Worm (Caenorhabditis elegans) whole organism, young adult: ENCODE measurements around the gene fipr-9.

Experiments
- B0035.1 ChIP-seq: sonication (generic microtip); optimal IDR thresholded peaks from 2 replicates; lab custom pipeline; 2016; ENCODE audit warnings: missing genetic modification characterization, mild to moderate bottlenecking, missing compliant biosample characterization, missing genotype, missing genetic modification reagents
- B0261.1 ChIP-seq: sonication (generic microtip); optimal IDR thresholded peaks from 2 replicates; lab custom pipeline; 2016; ENCODE audit warnings: mild to moderate bottlenecking, missing genetic modification characterization, moderate library complexity, missing compliant biosample characterization
- C06A6.2 ChIP-seq: fragments of 200-800 bp; sonication (Bioruptor generic); conservative IDR thresholded peaks from 2 replicates; pipeline ENCODE4 v1.3.6; 2022; ENCODE audit warnings: missing genetic modification characterization, missing compliant biosample characterization
- D2030.7 ChIP-seq: fragments of 200-800 bp; sonication (Bioruptor generic); IDR thresholded peaks from 2 replicates; pipeline ENCODE4 v1.3.6; 2022; ENCODE audit warnings: missing genetic modification reagents, missing genetic modification characterization, missing compliant biosample characterization
- F10E7.11 ChIP-seq: sonication (generic microtip); optimal IDR thresholded peaks from 2 replicates; lab custom pipeline; 2017; ENCODE audit warnings: mild to moderate bottlenecking, missing genetic modification characterization, moderate library complexity, missing compliant biosample characterization
- F33H1.4 ChIP-seq: fragments of 200-800 bp; sonication (Bioruptor generic); IDR thresholded peaks from 2 replicates; pipeline ENCODE4 v1.3.6; 2022; ENCODE audit warnings: missing genetic modification reagents, missing genetic modification characterization, missing compliant biosample characterization
- F37B4.10 ChIP-seq: fragments of 200-800 bp; sonication (Bioruptor generic); IDR thresholded peaks from 2 replicates; pipeline ENCODE4 v1.3.6; 2022; ENCODE audit warnings: missing genetic modification characterization, missing compliant biosample characterization
- F49E8.2 ChIP-seq: sonication (generic microtip); optimal IDR thresholded peaks from 3 replicates; lab custom pipeline; 2017; ENCODE audit warnings: missing genetic modification characterization, mild to moderate bottlenecking, missing compliant biosample characterization, antibody characterized with exemption, moderate library complexity; ENCODE audit not compliant: insufficient read depth
- F52B5.7 ChIP-seq: sonication (generic microtip); optimal IDR thresholded peaks from 2 replicates; lab custom pipeline; 2016; ENCODE audit warnings: mild to moderate bottlenecking, missing genetic modification characterization, missing compliant biosample characterization
- F57C9.4 ChIP-seq: sonication (generic microtip); optimal IDR thresholded peaks from 2 replicates; lab custom pipeline; 2017; ENCODE audit warnings: mild to moderate bottlenecking, missing genetic modification characterization, missing compliant biosample characterization
- K11D2.4 ChIP-seq: fragments of 200-800 bp; sonication (Bioruptor generic); IDR thresholded peaks from 2 replicates; pipeline ENCODE4 v1.3.6; 2022; ENCODE audit warnings: missing genetic modification reagents, missing genetic modification characterization, missing compliant biosample characterization
- K12H6.12 ChIP-seq: fragments of 200-800 bp; sonication (Bioruptor generic); optimal IDR thresholded peaks from 2 replicates; lab custom pipeline; 2018; ENCODE audit warnings: mild to moderate bottlenecking, missing genetic modification characterization, missing compliant biosample characterization
- Y95B8A.8 ChIP-seq: fragments of 200-800 bp; sonication (Bioruptor generic); IDR thresholded peaks from 2 replicates; pipeline ENCODE4 v1.3.6; 2022; ENCODE audit warnings: missing genetic modification reagents, missing genetic modification characterization, missing compliant biosample characterization
- atf-7 ChIP-seq: sonication (generic microtip); optimal IDR thresholded peaks from 2 replicates; lab custom pipeline; 2017; ENCODE audit warnings: mild to moderate bottlenecking, missing genetic modification characterization, missing compliant biosample characterization
- athp-1 ChIP-seq: sonication (generic microtip); optimal IDR thresholded peaks from 2 replicates; lab custom pipeline; 2017; ENCODE audit warnings: mild to moderate bottlenecking, missing genetic modification characterization, missing compliant biosample characterization
- attf-3 ChIP-seq: fragments of 200-800 bp; sonication (Bioruptor generic); conservative IDR thresholded peaks from 2 replicates; pipeline ENCODE4 v1.3.6; 2022; ENCODE audit warnings: missing genetic modification reagents, missing genetic modification characterization, missing compliant biosample characterization
- ceh-91 ChIP-seq: fragments of 200-800 bp; sonication (Bioruptor generic); IDR thresholded peaks from 2 replicates; pipeline ENCODE4 v1.3.6; 2022; ENCODE audit warnings: missing genetic modification reagents, missing genetic modification characterization, missing compliant biosample characterization
- chd-7 ChIP-seq: sonication (generic microtip); optimal IDR thresholded peaks from 2 replicates; lab custom pipeline; 2016; ENCODE audit warnings: mild to moderate bottlenecking, missing genetic modification characterization, moderate library complexity, missing compliant biosample characterization
- dpff-1 ChIP-seq: sonication (generic microtip); optimal IDR thresholded peaks from 2 replicates; lab custom pipeline; 2017; ENCODE audit warnings: mild to moderate bottlenecking, missing genetic modification characterization, missing compliant biosample characterization
- efl-1 ChIP-seq: fragments of 150-350 bp; optimal IDR thresholded peaks from 2 replicates; lab custom pipeline; 2014; ENCODE audit warnings: missing biosample characterization, missing genetic modification reagents, missing genetic modification characterization
- egrh-3 ChIP-seq: fragments of 200-800 bp; sonication (Bioruptor generic); IDR thresholded peaks from 2 replicates; pipeline ENCODE4 v1.3.6; 2022; ENCODE audit warnings: missing genetic modification reagents, missing genetic modification characterization, missing compliant biosample characterization
- ekl-4 ChIP-seq: fragments of 200-800 bp; sonication (Bioruptor generic); IDR thresholded peaks from 2 replicates; pipeline ENCODE4 v1.3.6; 2022; ENCODE audit warnings: missing genetic modification reagents, missing genetic modification characterization, missing compliant biosample characterization
- ets-4 ChIP-seq: fragments of 200-800 bp; sonication (Bioruptor generic); optimal IDR thresholded peaks from 2 replicates; lab custom pipeline; 2018; ENCODE audit warnings: mild to moderate bottlenecking, missing genetic modification characterization, missing compliant biosample characterization
- fkh-3 ChIP-seq: sonication (generic microtip); optimal IDR thresholded peaks from 2 replicates; lab custom pipeline; 2016; ENCODE audit warnings: mild to moderate bottlenecking, missing genetic modification characterization, missing compliant biosample characterization
- lag-1 ChIP-seq: fragments of 200-800 bp; sonication (Bioruptor generic); IDR thresholded peaks from 2 replicates; pipeline ENCODE4 v1.3.6; 2022; ENCODE audit warnings: missing genetic modification reagents, missing genetic modification characterization, missing compliant biosample characterization
- let-526 ChIP-seq: fragments of 200-800 bp; sonication (Bioruptor generic); IDR thresholded peaks from 2 replicates; pipeline ENCODE4 v1.3.6; 2022; ENCODE audit warnings: missing genetic modification reagents, missing genetic modification characterization, missing compliant biosample characterization
- lin-40 ChIP-seq: sonication (generic microtip); optimal IDR thresholded peaks from 2 replicates; lab custom pipeline; 2016; ENCODE audit warnings: missing genetic modification characterization, mild to moderate bottlenecking, missing compliant biosample characterization, missing genotype, missing genetic modification reagents
- madf-8 ChIP-seq: fragments of 200-800 bp; sonication (Bioruptor generic); conservative IDR thresholded peaks from 2 replicates; pipeline ENCODE4 v1.3.6; 2022; ENCODE audit warnings: missing genetic modification reagents, missing genetic modification characterization, missing compliant biosample characterization
- mes-4 ChIP-seq: sonication (generic microtip); optimal IDR thresholded peaks from 2 replicates; lab custom pipeline; 2016; ENCODE audit warnings: missing genotype, missing genetic modification characterization, missing compliant biosample characterization
- nhr-80 ChIP-seq: sonication (generic microtip); optimal IDR thresholded peaks from 2 replicates; lab custom pipeline; 2016; ENCODE audit warnings: missing genetic modification characterization, missing compliant biosample characterization
- rcor-1 ChIP-seq: fragments of 200-800 bp; sonication (Bioruptor generic); IDR thresholded peaks from 2 replicates; pipeline ENCODE4 v1.3.6; 2022; ENCODE audit warnings: missing genetic modification reagents, missing genetic modification characterization, missing compliant biosample characterization
- rpc-1 ChIP-seq, 2 experiments: fragments of 150-350 bp in 1 of 2; sonication (generic microtip) in 1 of 2; optimal IDR thresholded peaks; 2 replicates each; lab custom pipeline; 2014 to 2018; ENCODE audit warnings: missing biosample characterization in 1 of 2, missing genetic modification characterization in 1 of 2, missing genetic modification reagents in 1 of 2, missing genotype in 1 of 2
- sdz-38 ChIP-seq: sonication (generic microtip); optimal IDR thresholded peaks from 2 replicates; lab custom pipeline; 2016; ENCODE audit warnings: missing genotype, missing genetic modification characterization, missing compliant biosample characterization
- sea-2 ChIP-seq: fragments of 200-800 bp; sonication (Bioruptor generic); IDR thresholded peaks from 2 replicates; pipeline ENCODE4 v1.3.6; 2022; ENCODE audit warnings: missing genetic modification characterization, missing compliant biosample characterization
- snpc-4 ChIP-seq, 5 experiments: fragments of 150-350 bp in 1 of 5; sonication (generic microtip) in 4 of 5; optimal IDR thresholded peaks; 2 replicates each; lab custom pipeline; 2014 to 2018; ENCODE audit warnings: missing genetic modification characterization in 5 of 5, missing biosample characterization in 3 of 5, antibody characterized with exemption in 2 of 5, mild to moderate bottlenecking in 2 of 5, missing compliant biosample characterization in 2 of 5, missing genotype in 2 of 5, moderate library complexity in 2 of 5, missing genetic modification reagents in 1 of 5
- somi-1 ChIP-seq: fragments of 200-800 bp; sonication (Bioruptor generic); optimal IDR thresholded peaks from 2 replicates; lab custom pipeline; 2018; ENCODE audit warnings: mild to moderate bottlenecking, missing genetic modification characterization, missing compliant biosample characterization
- tbp1 ChIP-seq: fragments of 200-800 bp; sonication (Bioruptor generic); optimal IDR thresholded peaks from 2 replicates; lab custom pipeline; 2018; ENCODE audit warnings: mild to moderate bottlenecking, missing genetic modification characterization, missing compliant biosample characterization
- tlf-1 ChIP-seq: fragments of 200-800 bp; sonication (Bioruptor generic); optimal IDR thresholded peaks from 2 replicates; lab custom pipeline; 2018; ENCODE audit warnings: mild to moderate bottlenecking, missing genetic modification characterization, missing compliant biosample characterization
- unc-130 ChIP-seq: sonication (generic microtip); optimal IDR thresholded peaks from 2 replicates; lab custom pipeline; 2016; ENCODE audit warnings: missing genetic modification reagents, missing genetic modification characterization, missing compliant biosample characterization
- xnd-1 ChIP-seq: sonication (generic microtip); optimal IDR thresholded peaks from 2 replicates; lab custom pipeline; 2016; ENCODE audit warnings: missing genotype, missing genetic modification reagents, missing genetic modification characterization, missing compliant biosample characterization
- zfh-2 ChIP-seq: fragments of 200-800 bp; sonication (Bioruptor generic); conservative IDR thresholded peaks from 2 replicates; pipeline ENCODE4 v1.3.6; 2022; ENCODE audit warnings: missing genetic modification reagents, missing genetic modification characterization, missing compliant biosample characterization
- zim-3 ChIP-seq: sonication (generic microtip); optimal IDR thresholded peaks from 2 replicates; lab custom pipeline; 2017; ENCODE audit warnings: mild to moderate bottlenecking, missing genetic modification characterization, moderate library complexity, missing compliant biosample characterization
- ztf-22 ChIP-seq: fragments of 200-800 bp; sonication (Bioruptor generic); optimal IDR thresholded peaks from 2 replicates; lab custom pipeline; 2018; ENCODE audit warnings: mild to moderate bottlenecking, missing genetic modification characterization, moderate library complexity, missing compliant biosample characterization
- ztf-28 ChIP-seq: fragments of 200-800 bp; sonication (Bioruptor generic); IDR thresholded peaks from 2 replicates; pipeline ENCODE4 v1.3.6; 2022; ENCODE audit warnings: missing genetic modification reagents, missing genetic modification characterization, missing compliant biosample characterization
- ztf-3 ChIP-seq: fragments of 200-800 bp; sonication (Bioruptor generic); optimal IDR thresholded peaks from 2 replicates; lab custom pipeline; 2018; ENCODE audit warnings: mild to moderate bottlenecking, missing genetic modification characterization, missing compliant biosample characterization

fipr-9 gene

DNA sequence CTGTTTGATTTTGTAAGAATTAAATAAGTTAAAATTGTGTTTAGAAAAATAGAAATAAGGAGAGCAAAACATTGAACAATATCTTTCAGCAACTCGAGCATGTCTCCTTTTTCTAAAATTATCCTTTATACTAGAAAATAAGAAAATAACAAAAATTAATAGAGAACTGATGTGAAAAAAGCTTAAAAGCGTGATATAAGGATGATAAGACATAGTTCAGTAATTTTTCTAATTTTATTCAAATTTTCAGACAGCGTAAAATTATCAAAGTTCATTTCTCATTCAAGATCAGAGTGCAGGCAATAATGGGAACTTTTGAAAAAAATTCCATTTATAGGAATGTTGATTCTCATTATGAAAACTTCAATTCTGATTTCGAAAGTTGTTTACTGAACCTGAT, 11.9 kb downstream of the fipr-9 start, which contains the start of gene str-182:
Gene str-182 (minus strand): TSS at position 101 of the 400 bp plus-strand sequence.
- TF ChIP-seq lin-40 (tag; lab: Kevin White, UChicago) (no peak), nhr-80 (tag; lab: Kevin White, UChicago) (no peak), sdz-38 (tag; lab: Kevin White, UChicago) (no peak), unc-130 (GFP tag; lab: Kevin White, UChicago) (no peak), zfh-2 (GFP tag; lab: Robert Waterston, UW) (no peak), ztf-28 (GFP tag; lab: Robert Waterston, UW) (no peak), efl-1 (GFP tag; lab: Kevin White, UChicago) (no peak), atf-7 (no peak), rcor-1 (no peak), ekl-4 (GFP tag; lab: Robert Waterston, UW) (no peak), tlf-1 (no peak), sea-2 (GFP tag; lab: Robert Waterston, UW) (no peak), F10E7.11 (tag; lab: Kevin White, UChicago) (no peak), chd-7 (tag; lab: Kevin White, UChicago) (no peak), rpc-1 (optimal IDR thresholded peaks at IDR 0.05; lab: Kevin White, UChicago) (no peak), rpc-1 (tag; optimal IDR thresholded peaks at IDR 0.05; lab: Kevin White, UChicago) (no peak), ztf-3 (no peak), tbp1 (GFP tag; lab: Kevin White, UChicago) (no peak), lag-1 (GFP tag; lab: Robert Waterston, UW) (no peak)

DNA sequence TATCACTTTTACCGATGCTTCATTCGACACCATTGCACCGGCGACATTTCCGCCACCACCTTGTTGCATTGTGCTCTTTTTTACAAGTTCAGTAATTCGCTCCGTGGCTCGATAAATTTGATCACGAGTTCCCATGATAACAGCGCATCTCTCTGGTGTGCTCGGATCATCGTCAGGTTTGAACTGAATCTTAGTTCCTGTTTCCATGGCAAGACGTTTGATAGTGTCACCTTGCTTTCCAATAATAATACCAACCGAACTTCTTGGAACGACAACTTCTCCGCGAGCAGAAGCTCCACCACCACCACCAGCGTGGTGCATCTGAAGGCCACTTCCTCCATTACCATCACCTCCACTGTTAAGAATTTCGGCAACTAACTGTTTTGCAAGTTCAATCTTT, 15.7 kb downstream of the fipr-9 start:
- no peak for TF ChIP-seq xnd-1
- TF ChIP-seq F57C9.4 = no peak
- TF ChIP-seq C06A6.2 (GFP tag; lab: Robert Waterston, UW) = no peak
- TF ChIP-seq, all 124 proteins: peak for 0

DNA sequence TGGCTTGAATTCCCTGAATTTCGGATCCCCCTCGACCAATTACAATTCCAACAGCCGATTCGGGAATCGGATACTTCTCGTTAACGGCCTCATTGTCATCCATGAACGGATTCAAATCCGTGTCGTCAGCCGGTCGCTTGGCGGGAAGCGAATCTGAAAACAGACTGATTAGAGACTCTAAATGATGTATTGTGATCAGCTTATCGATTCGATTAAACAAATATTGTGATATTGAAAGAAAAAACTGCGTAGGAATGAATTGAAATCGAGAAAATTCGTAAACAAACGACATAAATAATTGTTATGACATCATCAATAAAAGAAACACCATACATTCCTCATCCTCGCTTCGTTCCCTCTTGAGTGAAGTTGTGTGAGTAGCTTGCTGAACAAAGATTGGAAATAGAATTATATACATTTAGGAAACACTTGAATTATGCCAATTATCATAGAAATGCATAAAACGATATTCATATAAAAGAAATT, 16.5 kb downstream of the fipr-9 start:
- peak; percentile 85; the same call in 1 of the 2 replicates for TF ChIP-seq Y95B8A.8 (GFP tag; lab: Robert Waterston, UW)
- no peak for TF ChIP-seq K11D2.4 (GFP tag; lab: Robert Waterston, UW)
- no peak for TF ChIP-seq ztf-3
- peak; percentile 10 for TF ChIP-seq B0035.1 (tag; lab: Kevin White, UChicago)
- TF ChIP-seq let-526 (GFP tag; lab: Robert Waterston, UW) = no peak
- TF ChIP-seq F10E7.11 (tag; lab: Kevin White, UChicago) = peak; percentile 93
- no peak for TF ChIP-seq madf-8
- peak; percentile 93 for TF ChIP-seq dpff-1 (tag; lab: Kevin White, UChicago)
- TF ChIP-seq attf-3 (GFP tag; lab: Robert Waterston, UW) = no peak
- peak; percentile 91 for TF ChIP-seq F52B5.7 (tag; lab: Kevin White, UChicago)
- TF ChIP-seq xnd-1 = peak; percentile 28
- TF ChIP-seq snpc-4 (GFP tag; optimal IDR thresholded peaks at IDR 0.05; lab: Kevin White, UChicago) = no peak
- peak in 1 of 4 experiments; percentile 2 for TF ChIP-seq snpc-4 (tag; optimal IDR thresholded peaks at IDR 0.05; lab: Kevin White, UChicago)
- TF ChIP-seq F37B4.10 = no peak
- TF ChIP-seq F49E8.2 (tag; lab: Kevin White, UChicago) = peak; percentile 58
- TF ChIP-seq lin-40 (tag; lab: Kevin White, UChicago) = no peak
- 0 out of 2 replicates have a peak, but pooled peaks have one; percentile 36 for TF ChIP-seq D2030.7
- peak; percentile 9 for TF ChIP-seq B0261.1 (tag; lab: Kevin White, UChicago)
- peak; percentile 4 for TF ChIP-seq zim-3 (tag; lab: Kevin White, UChicago)
- TF ChIP-seq athp-1 = peak; percentile 95
- TF ChIP-seq egrh-3 (GFP tag; lab: Robert Waterston, UW) = no peak
- TF ChIP-seq ets-4 = no peak
- TF ChIP-seq fkh-3 = peak; percentile 54
- TF ChIP-seq ceh-91 = peak; percentile 14; the same call in 1 of the 2 replicates
- no peak for TF ChIP-seq somi-1
- no peak for TF ChIP-seq F33H1.4 (GFP tag; lab: Robert Waterston, UW)
- no peak for TF ChIP-seq K12H6.12 (tag; lab: Kevin White, UChicago)
- peak; percentile 27; the same call in 1 of the 2 replicates for TF ChIP-seq rcor-1
- peak; percentile 30 for TF ChIP-seq mes-4 (tag; lab: Kevin White, UChicago)
- no peak for TF ChIP-seq ztf-22
